Fruit fly (Drosophila melanogaster) whole organism, embryonic: ENCODE data around the gene CG34049.
A peak's percentile ranks its signal among the peaks of the same experiment; 100 is the strongest.

Experiments used
- ATbp ChIP-seq: fragments of 200-800 bp; sonication (Bioruptor generic); optimal IDR thresholded peaks from 2 replicates; lab custom pipeline; 2017; ENCODE audit warnings: missing biosample characterization, mild to moderate bottlenecking, missing genetic modification characterization, missing genetic modification reagents
- Asciz ChIP-seq: fragments of 200-800 bp; sonication (Bioruptor generic); optimal IDR thresholded peaks from 2 replicates; lab custom pipeline; 2017; ENCODE audit warnings: missing biosample characterization, mild to moderate bottlenecking, missing genetic modification characterization, missing genetic modification reagents
- Atf-2 ChIP-seq: fragments of 200-800 bp; sonication (Bioruptor generic); optimal IDR thresholded peaks from 2 replicates; lab custom pipeline; 2016; ENCODE audit warnings: missing biosample characterization, missing genetic modification characterization
- Atf3 ChIP-seq: fragments of 200-800 bp; sonication (Bioruptor generic); optimal IDR thresholded peaks from 3 replicates; lab custom pipeline; 2016; ENCODE audit warnings: missing biosample characterization, missing genetic modification characterization
- CG10267 ChIP-seq: fragments of 200-800 bp; sonication (Bioruptor generic); optimal IDR thresholded peaks from 2 replicates; lab custom pipeline; 2018; ENCODE audit warnings: missing biosample characterization, mild to moderate bottlenecking, missing genetic modification characterization, moderate library complexity
- CG11398 ChIP-seq: fragments of 200-800 bp; sonication (Bioruptor generic); optimal IDR thresholded peaks from 2 replicates; lab custom pipeline; 2016; ENCODE audit warnings: missing biosample characterization, missing genetic modification characterization
- CG12236 ChIP-seq: fragments of 200-800 bp; sonication (Bioruptor generic); optimal IDR thresholded peaks from 2 replicates; lab custom pipeline; 2016; ENCODE audit warnings: missing biosample characterization, missing genetic modification characterization
- CG12659 ChIP-seq: fragments of 200-800 bp; sonication (Bioruptor generic); optimal IDR thresholded peaks from 3 replicates; lab custom pipeline; 2017; ENCODE audit warnings: mild to moderate bottlenecking, missing biosample characterization, missing genetic modification reagents, missing genetic modification characterization
- CG15696 ChIP-seq: fragments of 200-800 bp; sonication (Bioruptor generic); optimal IDR thresholded peaks from 2 replicates; lab custom pipeline; 2019; ENCODE audit warnings: missing biosample characterization, mild to moderate bottlenecking, missing genetic modification characterization, moderate library complexity
- CG17359 ChIP-seq: fragments of 200-800 bp; sonication (Bioruptor generic); optimal IDR thresholded peaks from 3 replicates; lab custom pipeline; 2018; ENCODE audit warnings: missing biosample characterization, mild to moderate bottlenecking, missing genetic modification characterization, moderate library complexity
- CG17385 ChIP-seq: fragments of 200-800 bp; sonication (Bioruptor generic); optimal IDR thresholded peaks from 3 replicates; lab custom pipeline; 2018; ENCODE audit warnings: missing biosample characterization, mild to moderate bottlenecking, missing genetic modification characterization
- CG31388 ChIP-seq: fragments of 200-800 bp; sonication (Bioruptor generic); optimal IDR thresholded peaks from 2 replicates; lab custom pipeline; 2016; ENCODE audit warnings: missing biosample characterization, missing genetic modification characterization
- CG3281 ChIP-seq: fragments of 200-800 bp; sonication (Bioruptor generic); optimal IDR thresholded peaks from 3 replicates; lab custom pipeline; 2017; ENCODE audit warnings: missing biosample characterization, mild to moderate bottlenecking, missing genetic modification characterization
- CG43689 ChIP-seq: fragments of 200-800 bp; sonication (Bioruptor generic); IDR thresholded peaks from 2 replicates; pipeline ENCODE4 v1.3.6; 2022; ENCODE audit warnings: missing biosample characterization, missing genetic modification characterization
- CG4730 ChIP-seq: fragments of 200-800 bp; sonication (Bioruptor generic); IDR thresholded peaks from 2 replicates; pipeline ENCODE4 v1.3.6; 2022; ENCODE audit warnings: missing biosample characterization, missing genetic modification characterization
- CG7928 ChIP-seq: fragments of 200-800 bp; sonication (Bioruptor generic); optimal IDR thresholded peaks from 2 replicates; lab custom pipeline; 2017; ENCODE audit warnings: missing biosample characterization, mild to moderate bottlenecking, missing genetic modification characterization
- CG8944 ChIP-seq: fragments of 200-800 bp; sonication (Bioruptor generic); optimal IDR thresholded peaks from 3 replicates; lab custom pipeline; 2016; ENCODE audit warnings: missing biosample characterization, missing genetic modification characterization
- CG9215 ChIP-seq: fragments of 200-800 bp; sonication (Bioruptor generic); IDR thresholded peaks from 2 replicates; pipeline ENCODE4 v1.3.6; 2022; ENCODE audit warnings: missing biosample characterization, missing genetic modification characterization
- CG9609 ChIP-seq: fragments of 200-800 bp; sonication (Bioruptor generic); optimal IDR thresholded peaks from 3 replicates; lab custom pipeline; 2016; ENCODE audit warnings: missing biosample characterization, missing genetic modification characterization
- CG9797 ChIP-seq: fragments of 200-800 bp; sonication (Bioruptor generic); optimal IDR thresholded peaks from 3 replicates; lab custom pipeline; 2018; ENCODE audit warnings: missing biosample characterization, mild to moderate bottlenecking, missing genetic modification characterization
- Dref ChIP-seq: fragments of 200-800 bp; sonication (Bioruptor generic); IDR thresholded peaks from 2 replicates; pipeline ENCODE4 v1.3.6; 2022; ENCODE audit warnings: missing biosample characterization, missing genetic modification characterization
- E2f1 ChIP-seq: fragments of 200-800 bp; sonication (Bioruptor generic); IDR thresholded peaks from 2 replicates; pipeline ENCODE4 v1.3.6; 2022; ENCODE audit warnings: missing biosample characterization, missing genetic modification characterization
- HHEX ChIP-seq: fragments of 200-800 bp; sonication (Bioruptor generic); optimal IDR thresholded peaks from 3 replicates; lab custom pipeline; 2017; ENCODE audit warnings: missing biosample characterization, mild to moderate bottlenecking, missing genetic modification characterization, missing genetic modification reagents
- Kr ChIP-seq: fragments of 200-800 bp; sonication (Bioruptor generic); optimal IDR thresholded peaks from 2 replicates; lab custom pipeline; 2017; ENCODE audit warnings: missing biosample characterization, mild to moderate bottlenecking, missing genetic modification characterization
- Mes4 ChIP-seq: fragments of 200-800 bp; sonication (Bioruptor generic); optimal IDR thresholded peaks from 2 replicates; lab custom pipeline; 2016; ENCODE audit warnings: missing biosample characterization, missing genetic modification characterization
- NC2β ChIP-seq: fragments of 200-800 bp; sonication (Bioruptor generic); optimal IDR thresholded peaks from 2 replicates; lab custom pipeline; 2016; ENCODE audit warnings: missing biosample characterization, missing genetic modification characterization
- NFAT ChIP-seq: fragments of 200-800 bp; sonication (Bioruptor generic); IDR thresholded peaks from 2 replicates; pipeline ENCODE4 v1.3.6; 2022; ENCODE audit warnings: missing biosample characterization, missing genetic modification characterization
- NfI ChIP-seq: fragments of 200-800 bp; sonication (Bioruptor generic); optimal IDR thresholded peaks from 3 replicates; lab custom pipeline; 2018; ENCODE audit warnings: missing biosample characterization, mild to moderate bottlenecking, missing genetic modification characterization, moderate library complexity
- Scr ChIP-seq: fragments of 200-800 bp; sonication (Bioruptor generic); IDR thresholded peaks from 2 replicates; pipeline ENCODE4 v1.3.6; 2022; ENCODE audit warnings: missing biosample characterization, missing genetic modification characterization; ENCODE audit not compliant: partially characterized antibody
- Six4 ChIP-seq: fragments of 200-800 bp; sonication (Bioruptor generic); optimal IDR thresholded peaks from 2 replicates; lab custom pipeline; 2016; ENCODE audit warnings: missing biosample characterization, missing genetic modification characterization
- Sox102F ChIP-seq: fragments of 200-800 bp; sonication (Bioruptor generic); optimal IDR thresholded peaks from 2 replicates; lab custom pipeline; 2018; ENCODE audit warnings: missing biosample characterization, mild to moderate bottlenecking, missing genetic modification characterization, moderate library complexity
- Usf ChIP-seq: fragments of 200-800 bp; sonication (Bioruptor generic); optimal IDR thresholded peaks from 2 replicates; lab custom pipeline; 2017; ENCODE audit warnings: missing genotype, missing biosample characterization, missing genetic modification characterization
- abd-A ChIP-seq: fragments of 200-800 bp; sonication (Bioruptor generic); optimal IDR thresholded peaks from 3 replicates; lab custom pipeline; 2019; ENCODE audit warnings: missing biosample characterization, mild to moderate bottlenecking, missing genetic modification characterization, moderate library complexity
- ac ChIP-seq: fragments of 200-800 bp; sonication (Bioruptor generic); optimal IDR thresholded peaks from 3 replicates; lab custom pipeline; 2017; ENCODE audit warnings: missing biosample characterization, mild to moderate bottlenecking, missing genetic modification characterization
- cad ChIP-seq: fragments of >200 bp; optimal IDR thresholded peaks from 2 replicates; lab custom pipeline; 2017; ENCODE audit warnings: missing biosample characterization, missing genetic modification characterization
- croc ChIP-seq: fragments of 200-800 bp; sonication (Bioruptor generic); conservative IDR thresholded peaks from 3 replicates; pipeline ENCODE4 v1.3.6; 2022; ENCODE audit warnings: missing biosample characterization, missing genetic modification characterization
- dimm ChIP-seq: fragments of 200-800 bp; sonication (Bioruptor generic); IDR thresholded peaks from 2 replicates; pipeline ENCODE4 v1.3.6; 2022; ENCODE audit warnings: missing biosample characterization, missing genetic modification characterization
- fd3F ChIP-seq: fragments of 200-800 bp; sonication (Bioruptor generic); optimal IDR thresholded peaks from 2 replicates; lab custom pipeline; 2018; ENCODE audit warnings: missing biosample characterization, mild to moderate bottlenecking, missing genetic modification characterization, moderate library complexity
- grn ChIP-seq: fragments of 200-800 bp; sonication (Bioruptor generic); optimal IDR thresholded peaks from 3 replicates; lab custom pipeline; 2017; ENCODE audit warnings: missing biosample characterization, missing genetic modification characterization
- jumu ChIP-seq: fragments of 200-800 bp; sonication (Bioruptor generic); optimal IDR thresholded peaks from 3 replicates; lab custom pipeline; 2016; ENCODE audit warnings: missing biosample characterization, missing genetic modification characterization
- kay ChIP-seq: fragments of 200-800 bp; sonication (Bioruptor generic); optimal IDR thresholded peaks from 2 replicates; lab custom pipeline; 2016; ENCODE audit warnings: missing biosample characterization, missing genetic modification characterization
- org-1 ChIP-seq: fragments of 200-800 bp; sonication (Bioruptor generic); optimal IDR thresholded peaks from 2 replicates; lab custom pipeline; 2017; ENCODE audit warnings: missing biosample characterization, missing genetic modification characterization
- peb ChIP-seq: fragments of 200-800 bp; sonication (Bioruptor generic); IDR thresholded peaks from 2 replicates; pipeline ENCODE4 v1.3.6; 2022; ENCODE audit warnings: missing biosample characterization, missing genetic modification characterization
- pros ChIP-seq: fragments of 200-800 bp; sonication (Bioruptor generic); optimal IDR thresholded peaks from 3 replicates; lab custom pipeline; 2019; ENCODE audit warnings: missing biosample characterization, mild to moderate bottlenecking, missing genetic modification characterization, moderate library complexity
- ranshi ChIP-seq: fragments of 200-800 bp; sonication (Bioruptor generic); IDR thresholded peaks from 2 replicates; pipeline ENCODE4 v1.3.6; 2022; ENCODE audit warnings: missing biosample characterization, missing genetic modification characterization
- row ChIP-seq: fragments of 200-800 bp; sonication (Bioruptor generic); IDR thresholded peaks from 3 replicates; pipeline ENCODE4 v1.3.6; 2022; ENCODE audit warnings: missing biosample characterization, missing genetic modification characterization
- sisA ChIP-seq: fragments of 200-800 bp; sonication (Bioruptor generic); IDR thresholded peaks from 2 replicates; pipeline ENCODE4 v1.3.6; 2022; ENCODE audit warnings: missing biosample characterization, missing genetic modification characterization
- ssp ChIP-seq: fragments of 200-800 bp; sonication (Bioruptor generic); IDR thresholded peaks from 2 replicates; pipeline ENCODE4 v1.3.6; 2022; ENCODE audit warnings: missing biosample characterization, missing genetic modification characterization
- ttk ChIP-seq: fragments of 200-800 bp; sonication (Bioruptor generic); IDR thresholded peaks from 2 replicates; pipeline ENCODE4 v2.1.2; 2022; ENCODE audit warnings: missing biosample characterization, missing genetic modification characterization
- vfl ChIP-seq: fragments of 200-800 bp; sonication (Bioruptor generic); optimal IDR thresholded peaks from 2 replicates; lab custom pipeline; 2016; ENCODE audit warnings: missing biosample characterization, missing genetic modification characterization
- zf30C ChIP-seq: fragments of 200-800 bp; sonication (Bioruptor generic); optimal IDR thresholded peaks from 3 replicates; lab custom pipeline; 2018; ENCODE audit warnings: missing biosample characterization, mild to moderate bottlenecking, missing genetic modification characterization

The CG34049 gene

dm6 chr2L:2221649-2222150, 43.4 kb downstream of the CG34049 start (continued):
- TF ChIP-seq CG17385: peak; percentile 97
- TF ChIP-seq Asciz (GFP tag; lab: Kevin White, UChicago): peak; percentile 89
- TF ChIP-seq CG43689 (GFP tag; lab: Robert Waterston, UW): peak; percentile 98
- TF ChIP-seq NfI (GFP tag; lab: Kevin White, UChicago): peak; percentile 96
- TF ChIP-seq peb: peak; percentile 93
- no peak for TF ChIP-seq pros (GFP tag; lab: Kevin White, UChicago)
- peak; percentile 96 for TF ChIP-seq org-1 (GFP tag; lab: Kevin White, UChicago)
- peak; percentile 90 for TF ChIP-seq CG11398 (GFP tag; lab: Kevin White, UChicago)
- TF ChIP-seq jumu (GFP tag; lab: Kevin White, UChicago): peak; percentile 95
- TF ChIP-seq ac (GFP tag; lab: Kevin White, UChicago): peak; percentile 75
- TF ChIP-seq Atf-2 (GFP tag; lab: Kevin White, UChicago): peak; percentile 94
- TF ChIP-seq CG9215 (GFP tag; lab: Robert Waterston, UW): peak; percentile 93
- peak; percentile 92 for TF ChIP-seq Atf3 (GFP tag; lab: Kevin White, UChicago)
- peak; percentile 96 for TF ChIP-seq CG17359 (tag; lab: Kevin White, UChicago)
- peak; percentile 98 for TF ChIP-seq CG12659 (GFP tag; lab: Kevin White, UChicago)
- peak; percentile 96 for TF ChIP-seq vfl
- peak; percentile 98 for TF ChIP-seq ttk (GFP tag; lab: Robert Waterston, UW)
- TF ChIP-seq NFAT (GFP tag; lab: Robert Waterston, UW): peak; percentile 98
- peak; percentile 96 for TF ChIP-seq NC2β
- TF ChIP-seq Sox102F (GFP tag; lab: Kevin White, UChicago): peak; percentile 97
- peak; percentile 85 for TF ChIP-seq CG31388 (GFP tag; lab: Kevin White, UChicago)
- peak; percentile 94 for TF ChIP-seq dimm
- TF ChIP-seq Dref: peak; percentile 48
- peak; percentile 86 for TF ChIP-seq grn (GFP tag; lab: Kevin White, UChicago)
- peak; percentile 95 for TF ChIP-seq CG4730
- no peak for TF ChIP-seq cad
- TF ChIP-seq CG10267 (tag; lab: Kevin White, UChicago): peak; percentile 91
- TF ChIP-seq CG9609 (GFP tag; lab: Kevin White, UChicago): peak; percentile 94
- TF ChIP-seq croc (GFP tag; lab: Robert Waterston, UW): peak; percentile 91
- TF ChIP-seq row (GFP tag; lab: Robert Waterston, UW): peak; percentile 99
- TF ChIP-seq E2f1 (GFP tag; lab: Robert Waterston, UW): peak; percentile 96
- TF ChIP-seq CG15696 (tag; lab: Kevin White, UChicago): peak; percentile 87
- TF ChIP-seq CG3281 (GFP tag; lab: Kevin White, UChicago): peak; percentile 95
- TF ChIP-seq Kr (GFP tag; lab: Kevin White, UChicago): peak; percentile 77
- TF ChIP-seq CG7928 (GFP tag; lab: Kevin White, UChicago): peak; percentile 75
- TF ChIP-seq CG12236 (GFP tag; lab: Kevin White, UChicago): peak; percentile 95
- TF ChIP-seq Six4 (GFP tag; lab: Kevin White, UChicago): peak; percentile 92
- peak; percentile 8 for TF ChIP-seq CG9797 (GFP tag; lab: Kevin White, UChicago)
- peak; percentile 88 for TF ChIP-seq Mes4 (GFP tag; lab: Kevin White, UChicago)
- TF ChIP-seq zf30C (GFP tag; lab: Kevin White, UChicago): peak; percentile 85
- TF ChIP-seq ssp (GFP tag; lab: Robert Waterston, UW): peak; percentile 93
- TF ChIP-seq fd3F (GFP tag; lab: Kevin White, UChicago): peak; percentile 94
- peak; percentile 96 for TF ChIP-seq kay
- peak; percentile 97 for TF ChIP-seq ranshi (GFP tag; lab: Robert Waterston, UW)
- peak; percentile 94 for TF ChIP-seq CG8944
- TF ChIP-seq Scr (GFP tag; lab: Robert Waterston, UW): no peak
- peak; percentile 95 for TF ChIP-seq HHEX (GFP tag; lab: Kevin White, UChicago)
- TF ChIP-seq sisA: peak; percentile 97
- TF ChIP-seq ATbp: peak; percentile 96
- TF ChIP-seq abd-A (tag; lab: Kevin White, UChicago): peak; percentile 48
- TF ChIP-seq Usf (GFP tag; lab: Kevin White, UChicago): peak; percentile 86
